Fruit fly (Drosophila melanogaster) whole organism, larva: Measurements from ENCODE around the gene C3G.

Source experiments
- noc ChIP-seq: fragments of 200-800 bp; sonication (Bioruptor generic); optimal IDR thresholded peaks from 3 replicates; lab custom pipeline; 2019; ENCODE audit warnings: missing biosample characterization, mild to moderate bottlenecking, missing genetic modification characterization, moderate library complexity

The C3G gene

DNA sequence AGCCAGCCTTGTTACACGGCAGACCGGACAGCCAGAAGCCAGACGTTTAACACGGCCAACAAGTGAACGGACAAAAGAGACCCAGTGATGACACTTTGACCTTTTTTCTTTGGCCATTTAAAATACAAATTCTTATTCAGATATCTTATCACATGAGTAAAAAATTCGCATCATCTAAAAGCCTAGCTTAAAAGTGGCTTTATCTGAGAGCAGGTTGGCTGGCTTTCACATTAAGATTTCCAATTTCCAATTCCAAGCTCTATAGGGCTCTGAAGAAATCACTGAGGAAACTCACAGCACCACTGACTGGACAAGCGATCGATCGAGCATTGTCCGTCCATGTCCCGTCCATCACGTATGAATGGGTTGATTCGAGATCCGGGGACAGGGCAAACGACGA is 27.8 kb downstream of the C3G start:
- TF ChIP-seq noc (tag; lab: Kevin White, UChicago), result no peak

DNA sequence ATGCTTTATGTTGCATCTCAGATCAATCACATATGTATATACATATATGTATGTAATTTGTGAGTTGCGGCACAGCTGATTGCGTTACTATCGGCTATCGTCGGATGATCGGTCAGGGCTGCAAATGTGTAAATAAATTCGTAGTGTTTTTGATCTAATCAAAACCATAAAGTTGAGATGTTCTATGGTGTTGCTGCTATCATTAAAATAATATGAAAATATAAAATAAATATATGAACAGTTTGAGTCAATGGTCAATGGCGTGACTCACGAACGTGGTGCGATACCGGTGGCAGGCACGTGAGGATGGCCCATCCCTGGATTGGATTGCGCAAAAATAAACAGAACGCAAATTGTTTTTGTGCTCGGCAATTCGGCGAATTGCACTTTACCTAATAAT is 32.5 kb downstream of the C3G start, which contains the start of gene Coq7:
Gene Coq7, plus strand, starts transcription at position 302 of the 400 bp plus-strand sequence.
- peak; percentile 77 for TF ChIP-seq noc (tag; lab: Kevin White, UChicago)

dm6 chrX:6759184-6759965 is 44.0 kb downstream of the C3G start:
- TF ChIP-seq noc (tag; lab: Kevin White, UChicago), result no peak

DNA sequence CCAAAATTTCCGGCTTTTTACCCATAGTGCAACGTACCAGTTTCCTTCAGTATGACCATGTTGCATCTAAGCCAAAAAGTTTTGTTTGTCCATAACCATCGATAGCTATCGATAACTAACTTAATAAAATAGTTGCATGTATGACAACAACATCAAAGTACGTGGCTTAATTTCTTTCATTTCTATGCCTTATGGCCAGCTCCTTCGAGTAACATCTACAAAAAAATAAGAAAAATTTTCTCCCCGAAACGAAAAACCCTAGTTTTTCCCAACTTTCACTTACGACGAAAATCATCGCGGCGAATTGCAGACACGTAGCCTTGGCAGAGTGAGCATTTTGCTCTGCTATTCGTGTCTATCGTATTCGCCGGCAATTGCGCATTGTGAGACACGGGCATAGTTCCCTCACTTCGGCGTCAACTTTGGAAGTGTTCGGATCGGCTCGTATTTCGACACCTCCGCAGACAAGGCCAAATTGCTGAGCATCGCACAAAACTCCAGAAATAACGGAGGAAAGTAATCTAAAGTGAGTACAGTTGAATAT is 47.1 kb downstream of the C3G start, which contains the start of gene sov:
Gene sov, plus strand, starts transcription at position 148 of the 544 bp plus-strand sequence.
- no peak for TF ChIP-seq noc (tag; lab: Kevin White, UChicago)

DNA sequence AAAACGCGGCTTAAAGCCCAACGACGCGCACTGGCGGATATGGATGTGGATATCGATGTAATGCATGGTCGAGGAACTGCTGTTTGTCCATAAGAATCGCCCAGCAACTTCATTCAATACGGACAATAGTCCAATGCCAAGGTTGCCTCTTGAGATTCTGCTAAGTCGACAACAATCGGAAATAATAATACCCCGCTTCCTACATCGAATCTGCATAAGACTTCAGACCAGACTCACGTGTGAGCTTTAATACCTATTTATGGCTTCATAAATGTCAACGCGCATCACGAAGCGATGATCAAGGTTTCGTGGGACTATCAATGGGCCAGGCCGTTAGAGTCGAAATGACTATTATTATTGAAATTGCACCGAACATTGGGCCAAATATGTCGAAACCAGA is 51.4 kb downstream of the C3G start:
- TF ChIP-seq noc (tag; lab: Kevin White, UChicago), result no peak

- no peak for TF ChIP-seq noc (tag; lab: Kevin White, UChicago)
Observed at dm6 chrX:6747244-6747643, 56.1 kb downstream of the C3G start, which contains the start of gene CG14439. Gene CG14439, plus strand, starts transcription at chrX:6747544.

DNA sequence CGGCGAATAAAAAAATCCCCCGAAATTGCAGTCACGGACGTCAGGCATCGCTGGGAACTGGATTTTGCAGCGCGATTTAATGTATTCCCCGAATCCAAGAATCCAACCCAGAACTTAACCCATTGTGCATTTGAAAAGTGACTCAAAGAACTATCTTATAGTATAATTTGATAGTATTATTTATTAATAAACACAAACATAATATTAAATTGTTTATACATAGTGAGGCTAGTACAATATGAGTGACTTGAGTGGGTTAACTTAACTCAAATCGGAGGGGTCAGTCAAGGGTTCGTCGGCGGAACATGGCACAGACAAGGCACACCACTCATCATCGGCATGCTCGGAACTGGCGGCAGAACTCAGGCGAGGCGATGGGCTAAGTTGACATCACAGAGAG is 57.2 kb downstream of the C3G start:
- TF ChIP-seq noc (tag; lab: Kevin White, UChicago), result no peak

dm6 chrX:6745547-6745946 is 57.8 kb downstream of the C3G start:
- no peak for TF ChIP-seq noc (tag; lab: Kevin White, UChicago)

DNA sequence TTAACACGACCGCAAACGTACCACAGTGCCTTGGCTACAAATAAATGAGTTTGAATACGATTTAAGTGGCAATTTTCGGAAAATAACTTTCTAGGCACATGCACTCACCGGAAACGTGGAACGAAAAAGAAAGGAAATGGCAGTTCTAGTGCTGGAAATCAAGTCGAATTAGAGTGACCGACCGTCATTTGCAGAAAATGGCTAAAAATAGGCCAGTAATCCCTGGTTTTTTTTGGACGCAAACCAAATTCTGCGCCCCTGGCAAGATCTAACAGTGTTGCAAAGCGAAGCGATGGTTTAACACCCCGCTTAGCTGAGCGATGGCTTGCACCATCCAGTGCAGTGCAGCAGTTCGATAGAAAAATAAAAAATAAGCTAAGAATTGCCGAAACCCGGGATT is 59.3 kb downstream of the C3G start, which contains the start of gene RpL17:
Gene RpL17, minus strand, starts transcription at position 151 of the 400 bp plus-strand sequence.
- TF ChIP-seq noc (tag; lab: Kevin White, UChicago), result peak; percentile 64

DNA sequence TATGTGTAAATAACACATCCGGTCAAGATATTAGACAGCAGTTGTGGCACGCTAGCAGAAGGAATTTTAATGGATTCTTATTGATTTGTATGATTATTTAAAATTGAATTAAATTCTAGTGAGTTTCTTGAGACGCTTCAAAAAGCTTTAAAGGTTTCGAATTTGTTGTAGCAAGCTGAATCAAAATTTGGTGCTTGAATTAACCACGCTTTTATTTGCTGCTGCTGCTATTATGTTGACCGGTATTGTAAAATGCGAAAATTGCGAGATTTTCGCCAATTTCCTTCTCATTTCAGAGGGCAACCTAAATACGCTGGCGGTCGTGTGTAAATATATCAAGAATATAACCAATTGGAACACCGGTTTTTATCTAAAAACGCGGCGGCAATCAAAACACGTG is 60.2 kb downstream of the C3G start:
- TF ChIP-seq noc (tag; lab: Kevin White, UChicago), result no peak

dm6 chrX:6741184-6741586 is 62.2 kb downstream of the C3G start:
- no peak for TF ChIP-seq noc (tag; lab: Kevin White, UChicago)

DNA sequence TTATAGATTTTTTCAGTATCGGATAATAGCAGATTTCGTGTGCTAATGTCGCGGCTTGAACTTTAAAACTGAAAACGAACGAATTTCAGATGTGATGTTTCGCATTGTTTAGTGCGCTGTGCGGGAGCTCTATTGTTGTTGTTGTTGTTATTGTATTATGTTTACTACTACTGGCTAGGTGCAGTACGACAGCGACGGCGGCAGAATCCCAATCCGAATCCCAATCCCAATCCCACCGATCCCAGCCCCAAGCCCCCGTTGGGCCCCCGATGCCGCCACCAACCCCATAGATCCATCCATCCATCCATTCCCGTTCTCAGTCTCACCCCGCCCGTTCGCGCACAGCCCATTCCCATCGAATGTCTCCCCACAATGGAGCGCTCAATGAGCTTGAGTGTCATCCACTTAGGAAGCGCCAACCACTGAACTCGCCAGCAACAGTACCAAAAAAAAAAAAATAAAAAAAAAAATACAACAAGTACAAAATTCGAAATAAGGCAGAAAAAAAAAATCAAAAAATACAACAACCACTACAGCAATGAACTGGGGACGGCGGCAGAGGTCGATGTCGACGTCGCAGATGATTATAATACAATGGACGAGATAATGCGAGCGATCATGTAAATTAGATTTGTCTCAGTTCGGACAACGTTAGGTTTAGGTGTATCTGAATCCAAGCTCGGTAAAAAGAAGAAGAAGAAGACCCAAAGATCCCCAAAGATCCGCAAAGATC is 63.3 kb downstream of the C3G start, which contains the start of gene CG3168:
Gene CG3168, minus strand, starts transcription at position 51 of the 733 bp plus-strand sequence.
- TF ChIP-seq noc (tag; lab: Kevin White, UChicago), result no peak

- TF ChIP-seq noc (tag; lab: Kevin White, UChicago), result peak; percentile 86
Observed at dm6 chrX:6733291-6734042, 69.9 kb downstream of the C3G start.
